Fruit fly (Drosophila melanogaster) whole organism, embryonic: ENCODE results near the gene Abl.

Experiments
- CG10209 ChIP-seq: fragments of 200-800 bp; sonication (Bioruptor generic); optimal IDR thresholded peaks from 3 replicates; lab custom pipeline; 2017; ENCODE audit warnings: missing biosample characterization, mild to moderate bottlenecking, missing genetic modification characterization, missing genetic modification reagents
- CG10274 ChIP-seq: fragments of 200-800 bp; sonication (Bioruptor generic); optimal IDR thresholded peaks from 3 replicates; lab custom pipeline; 2017; ENCODE audit warnings: missing biosample characterization, mild to moderate bottlenecking, missing genetic modification characterization
- CG10565 ChIP-seq: fragments of 200-800 bp; sonication (Bioruptor generic); optimal IDR thresholded peaks from 3 replicates; lab custom pipeline; 2016; ENCODE audit warnings: missing biosample characterization, mild to moderate bottlenecking, missing genetic modification characterization
- CG11695 ChIP-seq: fragments of 200-800 bp; sonication (Bioruptor generic); IDR thresholded peaks from 3 replicates; pipeline ENCODE4 v1.3.6; 2022; ENCODE audit warnings: missing biosample characterization, missing genetic modification characterization
- CG12219 ChIP-seq: fragments of 200-800 bp; sonication (Bioruptor generic); optimal IDR thresholded peaks from 3 replicates; lab custom pipeline; 2018; ENCODE audit warnings: missing biosample characterization, mild to moderate bottlenecking, missing genetic modification characterization
- CG15601 ChIP-seq: fragments of 200-800 bp; sonication (Bioruptor generic); optimal IDR thresholded peaks from 3 replicates; lab custom pipeline; 2019; ENCODE audit warnings: missing biosample characterization, mild to moderate bottlenecking, missing genetic modification characterization, moderate library complexity
- CG16813 ChIP-seq: fragments of 200-800 bp; sonication (Bioruptor generic); IDR thresholded peaks from 3 replicates; pipeline ENCODE4 v1.3.6; 2022; ENCODE audit warnings: missing biosample characterization, missing genetic modification characterization; ENCODE audit not compliant: partially characterized antibody
- CG17359 ChIP-seq: fragments of 200-800 bp; sonication (Bioruptor generic); optimal IDR thresholded peaks from 3 replicates; lab custom pipeline; 2018; ENCODE audit warnings: missing biosample characterization, mild to moderate bottlenecking, missing genetic modification characterization, moderate library complexity
- CG17612 ChIP-seq: fragments of 200-800 bp; sonication (Bioruptor generic); IDR thresholded peaks from 2 replicates; pipeline ENCODE4 v1.3.6; 2022; ENCODE audit warnings: missing biosample characterization, missing genetic modification characterization
- CG17802 ChIP-seq: fragments of 200-800 bp; sonication (Bioruptor generic); optimal IDR thresholded peaks from 2 replicates; lab custom pipeline; 2018; ENCODE audit warnings: missing biosample characterization, mild to moderate bottlenecking, missing genetic modification characterization, moderate library complexity
- CG1832 ChIP-seq: fragments of 200-800 bp; sonication (Bioruptor generic); optimal IDR thresholded peaks from 2 replicates; lab custom pipeline; 2017; ENCODE audit warnings: missing biosample characterization, mild to moderate bottlenecking, missing genetic modification characterization, inconsistent platforms
- CG31365 ChIP-seq: fragments of 200-800 bp; sonication (Bioruptor generic); optimal IDR thresholded peaks from 2 replicates; lab custom pipeline; 2018; ENCODE audit warnings: missing biosample characterization, mild to moderate bottlenecking, missing genetic modification characterization
- CG3838 ChIP-seq: fragments of 200-800 bp; sonication (Bioruptor generic); optimal IDR thresholded peaks from 3 replicates; lab custom pipeline; 2016; ENCODE audit warnings: missing biosample characterization, missing genetic modification characterization
- CG4404 ChIP-seq: fragments of 200-800 bp; sonication (Bioruptor generic); IDR thresholded peaks from 2 replicates; pipeline ENCODE4 v1.3.6; 2022; ENCODE audit warnings: missing biosample characterization, missing genetic modification characterization
- CG4820 ChIP-seq: fragments of 200-800 bp; sonication (Bioruptor generic); optimal IDR thresholded peaks from 3 replicates; lab custom pipeline; 2016; ENCODE audit warnings: missing biosample characterization, missing genetic modification characterization
- CG4854 ChIP-seq: fragments of 200-800 bp; sonication (Bioruptor generic); optimal IDR thresholded peaks from 2 replicates; lab custom pipeline; 2016; ENCODE audit warnings: missing biosample characterization, missing genetic modification characterization, inconsistent platforms
- CG6175 ChIP-seq: fragments of 200-800 bp; sonication (Bioruptor generic); IDR thresholded peaks from 3 replicates; pipeline ENCODE4 v1.3.6; 2022; ENCODE audit warnings: missing biosample characterization, missing genetic modification characterization
- CG6654 ChIP-seq: fragments of 200-800 bp; sonication (Bioruptor generic); optimal IDR thresholded peaks from 2 replicates; lab custom pipeline; 2017; ENCODE audit warnings: missing biosample characterization, mild to moderate bottlenecking, missing genetic modification characterization
- CG7271 ChIP-seq: fragments of 200-800 bp; sonication (Bioruptor generic); optimal IDR thresholded peaks from 2 replicates; lab custom pipeline; 2018; ENCODE audit warnings: missing biosample characterization, mild to moderate bottlenecking, missing genetic modification characterization, moderate library complexity
- CG8924 ChIP-seq: fragments of 200-800 bp; optimal IDR thresholded peaks from 3 replicates; lab custom pipeline; 2019; ENCODE audit warnings: missing biosample characterization, mild to moderate bottlenecking, missing genetic modification characterization, moderate library complexity
- CG8944 ChIP-seq: fragments of 200-800 bp; sonication (Bioruptor generic); optimal IDR thresholded peaks from 3 replicates; lab custom pipeline; 2016; ENCODE audit warnings: missing biosample characterization, missing genetic modification characterization
- CG9932 ChIP-seq: fragments of 200-800 bp; sonication (Bioruptor generic); IDR thresholded peaks from 2 replicates; pipeline ENCODE4 v1.3.6; 2022; ENCODE audit warnings: missing biosample characterization, missing genetic modification characterization
- Dfd ChIP-seq, 2 experiments: fragments of >200 bp; optimal IDR thresholded peaks; 2 replicates each; lab custom pipeline; 2017; ENCODE audit warnings: missing biosample characterization in 2 of 2, missing genetic modification characterization in 2 of 2
- Dll ChIP-seq: fragments of 200-800 bp; sonication (Bioruptor generic); IDR thresholded peaks from 4 replicates; pipeline ENCODE4 v1.3.6; 2022; ENCODE audit warnings: missing biosample characterization, missing genetic modification characterization; ENCODE audit not compliant: partially characterized antibody
- Doc2 ChIP-seq: fragments of 200-800 bp; sonication (Bioruptor generic); IDR thresholded peaks from 2 replicates; pipeline ENCODE4 v1.3.6; 2022; ENCODE audit warnings: missing biosample characterization, missing genetic modification characterization
- Dref ChIP-seq: fragments of 200-800 bp; sonication (Bioruptor generic); IDR thresholded peaks from 2 replicates; pipeline ENCODE4 v1.3.6; 2022; ENCODE audit warnings: missing biosample characterization, missing genetic modification characterization
- Elba2 ChIP-seq: fragments of 200-800 bp; sonication (Bioruptor generic); optimal IDR thresholded peaks from 3 replicates; lab custom pipeline; 2016; ENCODE audit warnings: missing biosample characterization, missing genetic modification characterization
- H15 ChIP-seq: fragments of 200-800 bp; sonication (Bioruptor generic); IDR thresholded peaks from 3 replicates; pipeline ENCODE4 v1.3.6; 2022; ENCODE audit warnings: missing biosample characterization, missing genetic modification characterization
- H2.0 ChIP-seq: fragments of 200-800 bp; sonication (Bioruptor generic); IDR thresholded peaks from 2 replicates; pipeline ENCODE4 v1.3.6; 2022; ENCODE audit warnings: missing biosample characterization, missing genetic modification characterization
- HLH3B ChIP-seq: fragments of 200-800 bp; sonication (Bioruptor generic); IDR thresholded peaks from 2 replicates; pipeline ENCODE4 v1.3.6; 2022; ENCODE audit warnings: missing biosample characterization, missing genetic modification characterization
- HLH54F ChIP-seq: fragments of 200-800 bp; sonication (Bioruptor generic); optimal IDR thresholded peaks from 3 replicates; lab custom pipeline; 2016; ENCODE audit warnings: missing biosample characterization, missing genetic modification characterization
- Hey ChIP-seq: fragments of 200-800 bp; sonication (Bioruptor generic); optimal IDR thresholded peaks from 3 replicates; lab custom pipeline; 2018; ENCODE audit warnings: missing biosample characterization, mild to moderate bottlenecking, missing genetic modification characterization
- Kr ChIP-seq: fragments of 200-800 bp; sonication (Bioruptor generic); optimal IDR thresholded peaks from 2 replicates; lab custom pipeline; 2017; ENCODE audit warnings: missing biosample characterization, mild to moderate bottlenecking, missing genetic modification characterization
- Med ChIP-seq: fragments of 200-800 bp; sonication (Bioruptor generic); peaks from one replicate; lab custom pipeline; 2016; ENCODE audit warnings: missing biosample characterization, missing genetic modification characterization, mild to moderate bottlenecking, inconsistent platforms, moderate library complexity
- Taf1 ChIP-seq: fragments of 200-800 bp; sonication (Bioruptor generic); IDR thresholded peaks from 2 replicates; pipeline ENCODE4 v1.3.6; 2022; ENCODE audit warnings: missing biosample characterization, missing genetic modification characterization
- al ChIP-seq: fragments of 200-800 bp; sonication (Bioruptor generic); IDR thresholded peaks from 2 replicates; pipeline ENCODE4 v1.3.6; 2022; ENCODE audit warnings: missing biosample characterization, missing genetic modification characterization
- btn ChIP-seq: fragments of 200-800 bp; sonication (Bioruptor generic); optimal IDR thresholded peaks from 2 replicates; lab custom pipeline; 2016; ENCODE audit warnings: missing biosample characterization, missing genetic modification characterization
- caup ChIP-seq: fragments of 200-800 bp; sonication (Bioruptor generic); optimal IDR thresholded peaks from 3 replicates; lab custom pipeline; 2017; ENCODE audit warnings: missing biosample characterization, mild to moderate bottlenecking, missing genetic modification characterization, moderate library complexity; ENCODE audit not compliant: severe bottlenecking
- crol ChIP-seq: fragments of 200-800 bp; sonication (Bioruptor generic); IDR thresholded peaks from 2 replicates; pipeline ENCODE4 v1.3.6; 2022; ENCODE audit warnings: missing biosample characterization, missing genetic modification characterization
- ham ChIP-seq: fragments of 200-800 bp; sonication (Bioruptor generic); IDR thresholded peaks from 2 replicates; pipeline ENCODE4 v1.3.6; 2022; ENCODE audit warnings: missing biosample characterization, missing genetic modification characterization
- jing ChIP-seq: fragments of 200-800 bp; sonication (Bioruptor generic); optimal IDR thresholded peaks from 2 replicates; lab custom pipeline; 2018; ENCODE audit warnings: missing biosample characterization, mild to moderate bottlenecking, missing genetic modification characterization
- jumu ChIP-seq: fragments of 200-800 bp; sonication (Bioruptor generic); optimal IDR thresholded peaks from 3 replicates; lab custom pipeline; 2016; ENCODE audit warnings: missing biosample characterization, missing genetic modification characterization
- lbe ChIP-seq: fragments of 200-800 bp; sonication (Bioruptor generic); optimal IDR thresholded peaks from 2 replicates; lab custom pipeline; 2016; ENCODE audit warnings: missing biosample characterization, mild to moderate bottlenecking, missing genetic modification characterization
- nmo ChIP-seq: fragments of 200-800 bp; sonication (Bioruptor generic); optimal IDR thresholded peaks from 2 replicates; lab custom pipeline; 2018; ENCODE audit warnings: missing biosample characterization, mild to moderate bottlenecking, missing genetic modification characterization, moderate library complexity
- pan ChIP-seq, 4 experiments: fragments of >200 bp in 3 of 4; fragments of 200-800 bp in 1 of 4; sonication (Bioruptor generic) in 1 of 4; optimal IDR thresholded peaks in 3 of 4; IDR thresholded peaks in 1 of 4; 2 replicates each; pipeline versions ENCODE4 v1.3.6 to Lab custom; 2017 to 2022; ENCODE audit warnings: missing biosample characterization in 2 of 4, missing genetic modification characterization in 2 of 4, mixed read lengths in 1 of 4
- pho ChIP-seq: fragments of 200-800 bp; sonication (Bioruptor generic); optimal IDR thresholded peaks from 2 replicates; lab custom pipeline; 2016; ENCODE audit warnings: missing biosample characterization, missing genetic modification characterization
- pnt ChIP-seq: fragments of 200-800 bp; sonication (Bioruptor generic); optimal IDR thresholded peaks from 3 replicates; lab custom pipeline; 2016; ENCODE audit warnings: missing biosample characterization, missing genetic modification characterization
- row ChIP-seq: fragments of 200-800 bp; sonication (Bioruptor generic); IDR thresholded peaks from 3 replicates; pipeline ENCODE4 v1.3.6; 2022; ENCODE audit warnings: missing biosample characterization, missing genetic modification characterization
- schlank ChIP-seq: fragments of 200-800 bp; sonication (Bioruptor generic); optimal IDR thresholded peaks from 2 replicates; lab custom pipeline; 2018; ENCODE audit warnings: missing biosample characterization, mild to moderate bottlenecking, missing genetic modification characterization
- sens ChIP-seq: fragments of 200-800 bp; sonication (Bioruptor generic); peaks from one replicate; lab custom pipeline; 2016; ENCODE audit warnings: missing biosample characterization, missing genetic modification characterization
- tgo ChIP-seq: fragments of 200-800 bp; sonication (Bioruptor generic); IDR thresholded peaks from 3 replicates; pipeline ENCODE4 v1.3.6; 2022; ENCODE audit warnings: missing biosample characterization, missing genetic modification characterization

Gene Abl

DNA sequence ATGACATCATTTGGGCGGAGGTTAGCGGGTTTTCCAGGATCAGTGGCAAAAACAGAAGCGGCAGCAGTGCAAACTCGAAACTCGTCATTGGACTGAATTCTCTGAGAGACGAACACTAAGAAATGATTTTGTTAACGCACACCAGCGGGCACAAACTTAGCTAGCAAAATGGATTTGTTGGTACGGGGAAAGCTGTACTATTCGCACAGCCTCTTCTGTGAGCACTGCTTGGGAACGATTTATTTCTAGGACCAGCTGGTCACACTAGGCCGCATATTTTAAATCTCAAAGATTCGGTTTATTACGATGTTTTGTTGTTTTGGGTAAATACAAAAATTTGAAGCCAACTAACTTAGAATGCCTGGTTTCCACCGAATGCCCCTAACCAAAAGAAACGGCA is 38.6 kb downstream of the Abl start, which contains the start of gene CG4098 (continued):
- TF ChIP-seq CG31365 (tag; lab: Kevin White, UChicago) (peak; percentile 67), Kr (GFP tag; lab: Kevin White, UChicago) (no peak), pho (GFP tag; lab: Kevin White, UChicago) (peak; percentile 58), CG12219 (peak; percentile 38), HLH54F (peak; percentile 69), caup (GFP tag; lab: Kevin White, UChicago) (peak; percentile 55), HLH3B (peak; percentile 57), Dll (GFP tag; lab: Robert Waterston, UW) (0 out of 4 replicates have a peak, but pooled peaks have one; percentile 29), Dfd (GFP tag; optimal IDR thresholded peaks at IDR 0.05; lab: Kevin White, UChicago) (no peak), CG17612 (GFP tag; lab: Robert Waterston, UW) (peak; percentile 30; the same call in 1 of the 2 replicates), Hey (tag; lab: Kevin White, UChicago) (no peak), CG11695 (no peak), btn (GFP tag; lab: Kevin White, UChicago) (peak; percentile 2), tgo (GFP tag; lab: Robert Waterston, UW) (peak; percentile 69), CG8924 (tag; lab: Kevin White, UChicago) (peak; percentile 1), pan (optimal IDR thresholded peaks at IDR 0.05; lab: Kevin White, UChicago) (no peak), pan (GFP tag; optimal IDR thresholded peaks at IDR 0.05 in 1 of 2, IDR thresholded peaks at IDR 0.05 in 1 of 2) (peak in 1 of 2 experiments; percentile 71), Doc2 (no peak), CG10274 (GFP tag; lab: Kevin White, UChicago) (no peak), sens (peak; percentile 83), CG10209 (peak; percentile 38), CG10565 (GFP tag; lab: Kevin White, UChicago) (no peak), ham (GFP tag; lab: Robert Waterston, UW) (no peak), CG4854 (GFP tag; lab: Kevin White, UChicago) (no peak), CG16813 (GFP tag; lab: Robert Waterston, UW) (no peak; the same call in 2 of the 3 replicates), crol (GFP tag; lab: Robert Waterston, UW) (no peak), CG4404 (GFP tag; lab: Robert Waterston, UW) (no peak), H2.0 (GFP tag; lab: Robert Waterston, UW) (peak; percentile 77), CG6654 (GFP tag; lab: Kevin White, UChicago) (no peak), row (GFP tag; lab: Robert Waterston, UW) (peak; percentile 97), jing (no peak), Dref (GFP tag; lab: Robert Waterston, UW) (peak; percentile 53), Med (GFP tag; lab: Kevin White, UChicago) (peak; percentile 96), CG1832 (GFP tag; lab: Kevin White, UChicago) (no peak), CG7271 (tag; lab: Kevin White, UChicago) (no peak), Taf1 (GFP tag; lab: Robert Waterston, UW) (peak; percentile 65), CG6175 (GFP tag; lab: Robert Waterston, UW) (0 out of 3 replicates have a peak, but pooled peaks have one; percentile 30), CG17802 (no peak), schlank (peak; percentile 59), pnt (GFP tag; lab: Kevin White, UChicago) (peak; percentile 35), CG15601 (tag; lab: Kevin White, UChicago) (no peak), CG17359 (tag; lab: Kevin White, UChicago) (peak; percentile 53), jumu (GFP tag; lab: Kevin White, UChicago) (peak; percentile 68), CG8944 (GFP tag; lab: Kevin White, UChicago) (peak; percentile 56), H15 (GFP tag; lab: Robert Waterston, UW) (peak; percentile 62; the same call in 1 of the 3 replicates), CG4820 (GFP tag; lab: Kevin White, UChicago) (no peak), CG3838 (GFP tag; lab: Kevin White, UChicago) (no peak), CG9932 (GFP tag; lab: Robert Waterston, UW) (peak; percentile 88), nmo (GFP tag; lab: Kevin White, UChicago) (peak; percentile 18), Elba2 (GFP tag; lab: Kevin White, UChicago) (no peak), lbe (GFP tag; lab: Kevin White, UChicago) (peak; percentile 21), al (GFP tag; lab: Robert Waterston, UW) (peak; percentile 64)
